Fruit fly (Drosophila melanogaster): ENCODE results near the gene Anp.

- TF ChIP-seq usp (GFP tag; optimal IDR thresholded peaks at IDR 0.05) = no peak
- TF ChIP-seq pan (optimal IDR thresholded peaks at IDR 0.05) = no peak
Observed at dm6 chr3R:30213697-30214096, 3.9 kb downstream of the Anp start, which contains the start of gene CecB.

All from whole organism.